Worm (Caenorhabditis elegans): Measurements from ENCODE around the gene ZC190.10.
"Not testable (repeated sequence)": the region's sequence is repeated elsewhere in the genome, so short reads cannot be mapped to it uniquely, and the experiment has no call there.

ZC190.10 gene

ce11 chrV:8696218-8696617 lies at the start of gene ZC190.10:
Gene ZC190.10, minus strand, starts transcription at chrV:8696318.
- TF ChIP-seq ceh-16, lin-15B, nhr-11 (tag; optimal IDR thresholded peaks at IDR 0.05): not testable (repeated sequence)

DNA sequence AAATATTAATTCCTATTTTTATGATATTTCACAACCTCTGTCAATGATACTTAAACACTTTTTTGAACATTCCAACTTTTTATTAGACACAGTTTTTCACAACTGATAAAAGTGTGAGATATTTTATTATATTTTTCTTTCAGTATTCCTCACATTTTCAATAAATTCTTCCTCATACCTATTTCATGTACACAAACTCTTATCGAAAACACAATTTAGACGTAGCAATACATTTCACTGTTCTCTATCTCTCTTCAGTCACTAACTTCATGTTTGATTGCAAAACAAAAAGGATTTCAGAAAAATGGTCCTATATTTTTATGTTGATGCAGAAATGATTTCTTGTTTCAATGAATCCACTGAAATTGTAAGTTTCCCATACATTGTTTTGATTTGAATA lies 49.7 kb upstream of the ZC190.10 start, which contains the start of gene B0507.6:
TSS of gene B0507.6 (plus strand) at position 301 of the 400 bp plus-strand sequence.
- TF ChIP-seq ceh-16 (tag; optimal IDR thresholded peaks at IDR 0.05) (no peak), jun-1 (tag; optimal IDR thresholded peaks at IDR 0.05) (no peak), nfya-1 (tag; optimal IDR thresholded peaks at IDR 0.05; ENCODE audit: insufficient read depth) (no peak), nhr-28 (tag; optimal IDR thresholded peaks at IDR 0.05) (no peak), tbx-2 (tag; optimal IDR thresholded peaks at IDR 0.05) (no peak), nhr-23 (tag; optimal IDR thresholded peaks at IDR 0.05) (no peak), pha-4 (tag; optimal IDR thresholded peaks at IDR 0.05) (no peak), egl-5 (tag; optimal IDR thresholded peaks at IDR 0.05) (no peak), ZK546.5 (tag; optimal IDR thresholded peaks at IDR 0.05) (no peak), nhr-43 (tag; optimal IDR thresholded peaks at IDR 0.05; ENCODE audit: poor library complexity, severe bottlenecking) (no peak), nhr-11 (tag; optimal IDR thresholded peaks at IDR 0.05) (no peak), egl-27 (tag; optimal IDR thresholded peaks at IDR 0.05) (no peak), unc-39 (tag; optimal IDR thresholded peaks at IDR 0.05) (no peak), nhr-25 (tag; optimal IDR thresholded peaks at IDR 0.05) (no peak), ztf-11 (tag; optimal IDR thresholded peaks at IDR 0.05) (no peak), ceh-9 (tag; optimal IDR thresholded peaks at IDR 0.05) (no peak), ama-1 (optimal IDR thresholded peaks at IDR 0.05) (no peak), daf-12 (tag; optimal IDR thresholded peaks at IDR 0.05) (no peak), nhr-67 (tag; optimal IDR thresholded peaks at IDR 0.05) (no peak), ceh-28 (tag; optimal IDR thresholded peaks at IDR 0.05) (no peak)

- TF ChIP-seq ceh-28 (tag; optimal IDR thresholded peaks at IDR 0.05) (no peak), pha-4 (tag; optimal IDR thresholded peaks at IDR 0.05) (peak; percentile 9)
Measured at ce11 chrV:8739136-8739535, 43.0 kb upstream of the ZC190.10 start, which contains the start of gene ZC196.2. Gene ZC196.2, plus strand, starts transcription at chrV:8739436.

- no peak for TF ChIP-seq egl-27 (tag; optimal IDR thresholded peaks at IDR 0.05)
- no peak for TF ChIP-seq ceh-28 (tag; optimal IDR thresholded peaks at IDR 0.05)
- no peak for TF ChIP-seq unc-62 (GFP tag; optimal IDR thresholded peaks at IDR 0.05)
- TF ChIP-seq egl-5 (tag; optimal IDR thresholded peaks at IDR 0.05), result no peak
- TF ChIP-seq jun-1 (tag; optimal IDR thresholded peaks at IDR 0.05), result no peak
- no peak for TF ChIP-seq R02D3.7 (tag; optimal IDR thresholded peaks at IDR 0.05)
- TF ChIP-seq nhr-77 (tag; optimal IDR thresholded peaks at IDR 0.05), result no peak
- TF ChIP-seq pha-4 (tag; optimal IDR thresholded peaks at IDR 0.05), result no peak
- TF ChIP-seq lin-15B (tag; optimal IDR thresholded peaks at IDR 0.05), result no peak
- TF ChIP-seq ceh-9 (tag; optimal IDR thresholded peaks at IDR 0.05), result no peak
Measured at ce11 chrV:8736369-8736768, 40.3 kb upstream of the ZC190.10 start, which contains the start of gene ZC196.3. Gene ZC196.3, plus strand, starts transcription at chrV:8736669.

DNA sequence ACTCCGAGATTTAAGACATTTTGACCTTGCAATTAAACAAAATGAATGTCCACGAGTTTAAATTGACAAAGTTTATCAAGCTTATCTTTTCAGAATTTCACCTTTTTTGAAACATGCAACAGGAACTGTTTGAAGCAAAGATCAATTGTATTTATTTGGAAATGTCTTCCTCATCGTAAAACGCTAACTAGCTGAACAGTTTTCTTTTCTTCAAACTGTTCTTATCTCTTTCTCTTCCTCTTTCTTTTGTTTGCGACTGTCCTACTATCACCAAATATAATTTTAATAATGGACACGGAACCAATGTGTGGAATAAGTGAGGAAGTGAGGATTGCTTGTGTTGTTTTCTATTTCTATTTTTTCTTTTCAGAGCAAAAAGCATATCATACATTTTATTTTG lies 36.8 kb upstream of the ZC190.10 start, which contains the start of gene ZC196.4:
TSS of gene ZC196.4 (plus strand) at position 173 of the 400 bp plus-strand sequence.
- peak; percentile 52 for TF ChIP-seq jun-1 (tag; optimal IDR thresholded peaks at IDR 0.05)
- TF ChIP-seq nhr-25 (tag; optimal IDR thresholded peaks at IDR 0.05), result no peak
- TF ChIP-seq unc-62 (GFP tag; optimal IDR thresholded peaks at IDR 0.05), result no peak
- peak; percentile 85 for TF ChIP-seq elt-2 (tag; optimal IDR thresholded peaks at IDR 0.05)
- TF ChIP-seq nhr-43 (tag; optimal IDR thresholded peaks at IDR 0.05; ENCODE audit: poor library complexity, severe bottlenecking), result no peak
- no peak for TF ChIP-seq ama-1 (optimal IDR thresholded peaks at IDR 0.05)
- no peak for TF ChIP-seq ceh-82 (tag; optimal IDR thresholded peaks at IDR 0.05)
- no peak for TF ChIP-seq nhr-77 (tag; optimal IDR thresholded peaks at IDR 0.05)
- TF ChIP-seq pqm-1 (tag; optimal IDR thresholded peaks at IDR 0.05), result peak; percentile 77
- no peak for TF ChIP-seq nhr-67 (tag; optimal IDR thresholded peaks at IDR 0.05)
- no peak for TF ChIP-seq R02D3.7 (tag; optimal IDR thresholded peaks at IDR 0.05)
- TF ChIP-seq pha-4 (tag; optimal IDR thresholded peaks at IDR 0.05), result peak; percentile 15

DNA sequence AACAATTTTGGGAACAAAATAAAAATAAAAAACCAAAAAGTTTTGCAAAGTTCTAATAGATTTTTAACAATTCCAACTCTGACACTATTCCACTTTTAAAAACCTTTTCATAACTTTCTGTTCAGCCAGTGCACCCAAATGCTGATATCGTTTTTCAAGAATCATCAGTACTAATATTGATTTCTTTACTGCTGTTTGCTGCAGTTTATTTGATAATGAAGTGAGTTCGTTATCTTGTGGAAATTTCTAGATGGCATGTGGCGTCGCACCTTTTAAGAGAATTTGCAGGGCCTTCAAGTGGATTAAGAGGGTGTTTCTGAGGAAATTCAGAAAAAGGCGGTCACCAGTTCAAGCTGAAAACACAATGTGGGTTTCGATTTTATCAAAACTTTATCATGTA lies 34.9 kb upstream of the ZC190.10 start:
- peak; percentile 68 for TF ChIP-seq elt-2 (tag; optimal IDR thresholded peaks at IDR 0.05)
- TF ChIP-seq egl-27 (tag; optimal IDR thresholded peaks at IDR 0.05), result no peak

- TF ChIP-seq snpc-4 (tag; optimal IDR thresholded peaks at IDR 0.05), result no peak
- no peak for TF ChIP-seq zag-1 (tag; optimal IDR thresholded peaks at IDR 0.05)
- no peak for TF ChIP-seq ztf-11 (tag; optimal IDR thresholded peaks at IDR 0.05)
- no peak for TF ChIP-seq mml-1 (tag; optimal IDR thresholded peaks at IDR 0.05)
- no peak for TF ChIP-seq jun-1 (tag; optimal IDR thresholded peaks at IDR 0.05)
- TF ChIP-seq tbx-2 (tag; optimal IDR thresholded peaks at IDR 0.05), result no peak
- TF ChIP-seq unc-62 (GFP tag; optimal IDR thresholded peaks at IDR 0.05), result no peak
- no peak for TF ChIP-seq ama-1 (optimal IDR thresholded peaks at IDR 0.05)
- TF ChIP-seq R02D3.7 (tag; optimal IDR thresholded peaks at IDR 0.05), result no peak
- TF ChIP-seq egl-5 (tag; optimal IDR thresholded peaks at IDR 0.05), result no peak
- TF ChIP-seq egl-27 (tag; optimal IDR thresholded peaks at IDR 0.05), result no peak
- TF ChIP-seq elt-1 (tag; optimal IDR thresholded peaks at IDR 0.05), result no peak
- no peak for TF ChIP-seq unc-39 (tag; optimal IDR thresholded peaks at IDR 0.05)
- TF ChIP-seq elt-3 (tag; optimal IDR thresholded peaks at IDR 0.05), result no peak
- TF ChIP-seq daf-12 (tag; optimal IDR thresholded peaks at IDR 0.05), result no peak
- TF ChIP-seq fkh-2 (tag; optimal IDR thresholded peaks at IDR 0.05), result no peak
- no peak for TF ChIP-seq pqm-1 (tag; optimal IDR thresholded peaks at IDR 0.05)
- TF ChIP-seq nhr-77 (tag; optimal IDR thresholded peaks at IDR 0.05), result no peak
Measured at ce11 chrV:8729100-8729499, 33.0 kb upstream of the ZC190.10 start, which contains the start of gene ZC196.5. Gene ZC196.5, plus strand, starts transcription at chrV:8729400.
